Worm (Caenorhabditis elegans) whole organism, mixed stage, embryonic: ENCODE measurements around the gene D1025.1.

ENCODE experiments used
- M03D4.4 ChIP-seq: sonication (generic microtip); optimal IDR thresholded peaks from 2 replicates; lab custom pipeline; 2017; ENCODE audit warnings: mild to moderate bottlenecking, missing genetic modification characterization, missing compliant biosample characterization
- bed-3 ChIP-seq: fragments of 200-800 bp; sonication (Bioruptor generic); optimal IDR thresholded peaks from 3 replicates; lab custom pipeline; 2018; ENCODE audit warnings: mild to moderate bottlenecking, missing genetic modification characterization, moderate library complexity, missing compliant biosample characterization
- ceh-39 ChIP-seq: fragments of 150-350 bp; optimal IDR thresholded peaks from 2 replicates; lab custom pipeline; 2014; ENCODE audit warnings: missing biosample characterization, missing genetic modification characterization
- ceh-43 ChIP-seq: fragments of 200-800 bp; sonication (Bioruptor generic); optimal IDR thresholded peaks from 2 replicates; lab custom pipeline; 2018; ENCODE audit warnings: mild to moderate bottlenecking, missing genetic modification characterization, moderate library complexity, missing compliant biosample characterization
- ceh-83 ChIP-seq: fragments of 200-800 bp; sonication (Bioruptor generic); optimal IDR thresholded peaks from 2 replicates; lab custom pipeline; 2018; ENCODE audit warnings: mild to moderate bottlenecking, missing genetic modification characterization, missing compliant biosample characterization
- ces-1 ChIP-seq: fragments of 150-350 bp; optimal IDR thresholded peaks from 2 replicates; lab custom pipeline; 2014; ENCODE audit warnings: missing biosample characterization, missing genetic modification reagents, missing genetic modification characterization
- drap-1 ChIP-seq: fragments of 200-800 bp; sonication (Bioruptor generic); optimal IDR thresholded peaks from 3 replicates; lab custom pipeline; 2018; ENCODE audit warnings: mild to moderate bottlenecking, missing genetic modification characterization, missing compliant biosample characterization
- elt-1 ChIP-seq: sonication (generic microtip); optimal IDR thresholded peaks from 2 replicates; lab custom pipeline; 2017; ENCODE audit warnings: missing genetic modification characterization, mild to moderate bottlenecking, missing compliant biosample characterization, antibody characterized with exemption, moderate library complexity, borderline replicate concordance; ENCODE audit not compliant: insufficient read depth
- elt-3 ChIP-seq: fragments of 150-350 bp; optimal IDR thresholded peaks from 2 replicates; lab custom pipeline; 2014; ENCODE audit warnings: missing biosample characterization, missing genetic modification characterization
- flh-1 ChIP-seq: fragments of 200-800 bp; sonication (Bioruptor generic); optimal IDR thresholded peaks from 2 replicates; lab custom pipeline; 2018; ENCODE audit warnings: mild to moderate bottlenecking, missing genetic modification characterization, moderate library complexity, missing compliant biosample characterization
- ham-2 ChIP-seq: fragments of 200-800 bp; sonication (Bioruptor generic); optimal IDR thresholded peaks from 2 replicates; lab custom pipeline; 2018; ENCODE audit warnings: mild to moderate bottlenecking, missing genetic modification characterization, missing compliant biosample characterization
- hlh-1 ChIP-seq: fragments of 150-350 bp; optimal IDR thresholded peaks from 2 replicates; lab custom pipeline; 2014; ENCODE audit warnings: missing biosample characterization, missing genetic modification reagents, missing genetic modification characterization
- lin-13 ChIP-seq: fragments of 150-350 bp; optimal IDR thresholded peaks from 2 replicates; lab custom pipeline; 2014; ENCODE audit warnings: missing biosample characterization, missing genetic modification characterization
- lin-32 ChIP-seq: fragments of 200-800 bp; sonication (Bioruptor generic); optimal IDR thresholded peaks from 2 replicates; lab custom pipeline; 2018; ENCODE audit warnings: mild to moderate bottlenecking, missing genetic modification characterization, missing compliant biosample characterization
- lsy-2 ChIP-seq: fragments of 150-350 bp; optimal IDR thresholded peaks from 2 replicates; lab custom pipeline; 2014; ENCODE audit warnings: missing biosample characterization, missing genetic modification characterization
- mab-5 ChIP-seq: fragments of 150-350 bp; optimal IDR thresholded peaks from 2 replicates; lab custom pipeline; 2014; ENCODE audit warnings: missing biosample characterization, missing genetic modification characterization
- mep-1 ChIP-seq: fragments of 150-350 bp; optimal IDR thresholded peaks from 2 replicates; lab custom pipeline; 2017; ENCODE audit warnings: missing biosample characterization, missing genetic modification reagents, missing genetic modification characterization, inconsistent platforms
- mls-2 ChIP-seq: sonication (generic microtip); optimal IDR thresholded peaks from 2 replicates; lab custom pipeline; 2016; ENCODE audit warnings: mild to moderate bottlenecking, missing genetic modification characterization, moderate library complexity, missing compliant biosample characterization
- nhr-12 ChIP-seq: fragments of 150-350 bp; optimal IDR thresholded peaks from 2 replicates; lab custom pipeline; 2014; ENCODE audit warnings: missing biosample characterization, missing genetic modification characterization
- nhr-2 ChIP-seq: fragments of 150-350 bp; optimal IDR thresholded peaks from 2 replicates; lab custom pipeline; 2014; ENCODE audit warnings: missing biosample characterization, missing genetic modification characterization
- nhr-237 ChIP-seq: fragments of 150-350 bp; optimal IDR thresholded peaks from 2 replicates; lab custom pipeline; 2014; ENCODE audit warnings: missing biosample characterization, missing genetic modification characterization
- nhr-28 ChIP-seq: fragments of 150-350 bp; optimal IDR thresholded peaks from 2 replicates; lab custom pipeline; 2014; ENCODE audit warnings: missing biosample characterization, missing genetic modification characterization
- nhr-76 ChIP-seq: sonication (generic microtip); optimal IDR thresholded peaks from 2 replicates; lab custom pipeline; 2017; ENCODE audit warnings: missing biosample characterization, missing genetic modification characterization
- pha-4 ChIP-seq: fragments of 150-350 bp; optimal IDR thresholded peaks from 2 replicates; lab custom pipeline; 2018; ENCODE audit warnings: missing biosample characterization, missing genetic modification reagents, missing genetic modification characterization
- sem-2 ChIP-seq: fragments of 200-800 bp; sonication (Bioruptor generic); optimal IDR thresholded peaks from 2 replicates; lab custom pipeline; 2018; ENCODE audit warnings: mild to moderate bottlenecking, missing genetic modification characterization, missing compliant biosample characterization
- snpc-4 ChIP-seq: fragments of 150-350 bp; optimal IDR thresholded peaks from 2 replicates; lab custom pipeline; 2014; ENCODE audit warnings: missing biosample characterization, missing genetic modification characterization
- sptf-1 ChIP-seq: sonication (generic microtip); optimal IDR thresholded peaks from 2 replicates; lab custom pipeline; 2017; ENCODE audit warnings: mild to moderate bottlenecking, missing genetic modification characterization, moderate library complexity, missing compliant biosample characterization
- tbx-8 ChIP-seq: fragments of 200-800 bp; sonication (Bioruptor generic); optimal IDR thresholded peaks from 2 replicates; lab custom pipeline; 2018; ENCODE audit warnings: mild to moderate bottlenecking, missing genetic modification characterization, moderate library complexity, missing compliant biosample characterization
- unc-120 ChIP-seq: sonication (generic microtip); optimal IDR thresholded peaks from 2 replicates; lab custom pipeline; 2017; ENCODE audit warnings: missing genetic modification characterization, missing compliant biosample characterization; ENCODE audit not compliant: poor library complexity, severe bottlenecking
- unc-39 ChIP-seq: fragments of 150-350 bp; optimal IDR thresholded peaks from 2 replicates; lab custom pipeline; 2014; ENCODE audit warnings: missing biosample characterization, missing genetic modification characterization
- unc-62 ChIP-seq: fragments of 150-350 bp; optimal IDR thresholded peaks from 2 replicates; lab custom pipeline; 2014; ENCODE audit warnings: missing biosample characterization, missing genetic modification reagents, missing genetic modification characterization
- zip-8 ChIP-seq: fragments of 150-350 bp; optimal IDR thresholded peaks from 2 replicates; lab custom pipeline; 2014; ENCODE audit warnings: missing biosample characterization, missing genetic modification characterization
- ztf-11 ChIP-seq: fragments of 150-350 bp; optimal IDR thresholded peaks from 2 replicates; lab custom pipeline; 2014; ENCODE audit warnings: missing biosample characterization, missing genetic modification characterization

D1025.1 gene

DNA sequence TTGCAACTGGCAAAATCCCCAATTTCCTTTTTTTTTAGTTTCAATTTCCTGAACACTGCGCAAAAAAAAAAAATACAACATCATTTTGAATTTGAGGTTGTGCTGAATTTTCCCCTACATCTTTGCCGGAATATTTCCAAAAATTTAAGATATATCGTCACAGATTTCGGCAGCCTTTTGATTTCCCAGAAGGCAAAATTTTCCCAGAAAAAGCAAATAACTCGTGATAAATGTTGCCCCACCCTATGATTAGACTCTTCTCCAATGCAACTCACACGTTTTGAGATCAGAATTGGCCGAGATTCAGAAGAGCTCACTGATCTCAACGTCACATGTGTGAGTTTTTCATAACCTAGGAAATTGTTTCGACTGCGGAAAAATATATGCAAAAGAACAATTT lies 28.1 kb upstream of the D1025.1 start:
- TF ChIP-seq flh-1 (GFP tag; lab: Kevin White, UChicago) (no peak), mep-1 (no peak), pha-4 (tag; lab: Kevin White, UChicago) (no peak), lin-13 (no peak), tbx-8 (no peak), unc-120 (tag; lab: Kevin White, UChicago) (no peak)
- TF ChIP-seq, all 35 proteins: peak for 0

DNA sequence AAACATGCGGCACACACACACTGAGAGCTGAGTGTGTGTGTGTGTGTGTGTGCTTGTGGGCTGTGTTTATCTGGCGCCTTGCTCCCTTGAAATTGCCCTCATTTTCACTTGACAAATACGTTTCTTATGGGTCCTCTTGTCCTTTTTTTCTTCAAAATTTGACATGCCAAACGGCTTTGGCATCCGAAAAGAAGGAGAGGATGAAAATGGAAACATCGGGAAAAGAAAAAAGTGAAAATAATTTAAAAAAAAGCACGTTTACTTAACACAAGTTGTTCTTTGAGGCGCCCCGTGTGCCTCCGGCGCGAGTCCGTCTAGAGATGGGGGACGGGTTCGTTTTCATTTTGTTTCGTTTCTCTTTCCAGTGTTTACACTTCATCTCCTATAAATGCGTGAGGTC lies 25.5 kb upstream of the D1025.1 start:
- TF ChIP-seq lin-32 (GFP tag; lab: Kevin White, UChicago) (no peak), flh-1 (GFP tag; lab: Kevin White, UChicago) (no peak), mls-2 (tag; lab: Kevin White, UChicago) (no peak), pha-4 (tag; lab: Kevin White, UChicago) (no peak), nhr-28 (tag; lab: Kevin White, UChicago) (no peak), ham-2 (GFP tag; lab: Kevin White, UChicago) (no peak), zip-8 (tag; lab: Kevin White, UChicago) (no peak), ceh-83 (GFP tag; lab: Kevin White, UChicago) (no peak), sem-2 (no peak)
- TF ChIP-seq, all 35 proteins: peak for 0

DNA sequence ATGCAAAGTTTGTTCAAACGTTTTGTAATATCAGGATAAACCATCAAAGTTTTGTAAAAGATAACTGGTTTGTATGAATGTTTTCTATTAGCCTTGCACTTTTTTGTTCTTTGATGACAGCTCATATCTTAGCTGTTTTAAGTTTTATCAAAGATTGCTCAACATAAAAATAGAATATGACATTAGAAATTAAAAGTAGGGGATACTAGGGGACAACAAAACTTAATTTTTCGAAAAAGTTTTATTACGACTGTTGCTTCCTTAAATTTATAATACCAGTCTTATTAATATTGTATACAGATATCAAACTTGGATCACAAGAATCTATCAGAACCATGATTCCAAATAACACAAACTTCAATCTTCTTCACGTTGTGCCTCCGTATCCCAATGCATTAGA lies 24.8 kb upstream of the D1025.1 start, which contains the start of gene ztf-14:
Gene ztf-14, plus strand, starts transcription at position 301 of the 400 bp plus-strand sequence.
- TF ChIP-seq flh-1 (GFP tag; lab: Kevin White, UChicago) (no peak), sem-2 (no peak), nhr-76 (no peak), ces-1 (no peak), nhr-2 (tag; lab: Kevin White, UChicago) (no peak), mep-1 (no peak), unc-62 (GFP tag; lab: Kevin White, UChicago) (no peak), lin-13 (no peak), sptf-1 (tag; lab: Kevin White, UChicago) (no peak), nhr-237 (tag; lab: Kevin White, UChicago) (no peak), bed-3 (GFP tag; lab: Kevin White, UChicago) (no peak), elt-1 (no peak), snpc-4 (no peak), mab-5 (tag; lab: Kevin White, UChicago) (no peak), ceh-39 (no peak), nhr-28 (tag; lab: Kevin White, UChicago) (no peak), tbx-8 (no peak), mls-2 (tag; lab: Kevin White, UChicago) (no peak), zip-8 (tag; lab: Kevin White, UChicago) (no peak), nhr-12 (tag; lab: Kevin White, UChicago) (no peak)

DNA sequence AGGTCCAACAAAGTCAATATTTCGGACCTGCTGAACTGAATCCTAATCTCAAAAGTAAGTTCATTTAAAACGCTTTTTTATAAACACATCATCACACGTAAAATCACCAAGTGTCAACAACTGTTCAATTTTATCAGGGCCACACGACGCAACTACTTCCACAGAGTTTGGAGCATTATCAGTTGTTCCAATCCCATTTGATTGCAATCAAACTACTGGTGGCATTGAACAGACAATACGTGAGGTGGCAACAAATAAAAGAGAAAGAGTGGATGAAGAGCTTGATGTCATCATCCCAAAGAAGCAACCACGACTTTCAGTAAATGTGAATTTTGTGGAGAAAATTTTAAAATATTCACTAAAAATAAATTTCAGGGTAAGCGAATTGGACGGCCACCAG lies 24.0 kb upstream of the D1025.1 start:
- no peak for TF ChIP-seq ceh-43 (GFP tag; lab: Kevin White, UChicago)
- no peak for TF ChIP-seq flh-1 (GFP tag; lab: Kevin White, UChicago)
- TF ChIP-seq hlh-1 (tag; lab: Kevin White, UChicago) = peak; percentile 49
- TF ChIP-seq drap-1 = no peak
- TF ChIP-seq bed-3 (GFP tag; lab: Kevin White, UChicago) = no peak
- TF ChIP-seq pha-4 (tag; lab: Kevin White, UChicago) = no peak
- TF ChIP-seq sptf-1 (tag; lab: Kevin White, UChicago) = no peak
- TF ChIP-seq snpc-4 = no peak
- TF ChIP-seq elt-3 = no peak

DNA sequence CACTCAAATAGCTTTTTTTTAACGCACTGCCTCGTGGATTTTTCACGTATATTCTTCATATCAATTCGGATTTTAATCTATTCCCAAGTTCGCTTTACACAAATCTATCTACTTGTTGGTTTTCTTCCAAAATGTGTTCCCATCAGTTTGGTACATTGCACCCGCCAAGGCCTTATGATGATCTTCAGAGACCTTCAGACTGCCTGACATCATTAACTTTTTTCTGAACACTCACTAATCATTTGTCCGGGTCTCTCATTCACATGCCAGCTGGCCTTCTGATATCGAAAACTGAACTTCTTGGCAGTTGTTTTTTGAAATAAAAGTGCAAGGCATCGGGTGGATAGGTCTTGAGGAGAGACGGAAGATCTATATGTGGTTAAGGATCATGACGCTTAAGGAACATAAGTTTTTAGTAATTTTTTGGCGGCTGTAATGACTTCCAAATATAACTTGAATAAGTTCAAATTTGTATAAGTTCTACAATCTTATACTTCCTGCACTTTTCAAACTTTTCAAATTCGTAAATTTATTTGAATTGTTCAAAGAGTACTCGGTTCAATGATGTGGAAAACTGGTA lies 20.6 kb upstream of the D1025.1 start:
- no peak for TF ChIP-seq M03D4.4
- TF ChIP-seq pha-4 (tag; lab: Kevin White, UChicago) = no peak
- TF ChIP-seq lin-13 = no peak
- TF ChIP-seq lsy-2 = no peak
- no peak for TF ChIP-seq nhr-76
- TF ChIP-seq unc-39 (tag; lab: Kevin White, UChicago) = no peak
- TF ChIP-seq ztf-11 = no peak
- TF ChIP-seq tbx-8 = no peak
- no peak for TF ChIP-seq sptf-1 (tag; lab: Kevin White, UChicago)
- TF ChIP-seq elt-1 = no peak
